Worm (Caenorhabditis elegans) whole organism, L2 larva: ENCODE data around the gene glb-29.

ENCODE experiments used
- aly-2 ChIP-seq: fragments of 150-350 bp; optimal IDR thresholded peaks from 2 replicates; lab custom pipeline; 2014; ENCODE audit warnings: missing biosample characterization, missing genetic modification characterization
- elt-1 ChIP-seq: fragments of 150-350 bp; optimal IDR thresholded peaks from 2 replicates; lab custom pipeline; 2014; ENCODE audit warnings: missing biosample characterization, missing genetic modification characterization
- elt-3 ChIP-seq: sonication (generic microtip); optimal IDR thresholded peaks from 2 replicates; lab custom pipeline; 2017; ENCODE audit warnings: missing biosample characterization, missing genetic modification characterization
- gmeb-1 ChIP-seq: fragments of 150-350 bp; optimal IDR thresholded peaks from 2 replicates; lab custom pipeline; 2014; ENCODE audit warnings: missing biosample characterization, missing genetic modification characterization
- lin-11 ChIP-seq: fragments of 150-350 bp; sonication (generic microtip); optimal IDR thresholded peaks from 2 replicates; lab custom pipeline; 2014; ENCODE audit warnings: missing biosample characterization, missing genetic modification characterization, inconsistent platforms, mixed read lengths
- lin-13 ChIP-seq: fragments of 150-350 bp; optimal IDR thresholded peaks from 2 replicates; lab custom pipeline; 2014; ENCODE audit warnings: missing biosample characterization, missing genetic modification reagents, missing genetic modification characterization
- mbf-1 ChIP-seq: sonication (generic microtip); optimal IDR thresholded peaks from 2 replicates; lab custom pipeline; 2017; ENCODE audit warnings: missing biosample characterization, missing genetic modification characterization
- nhr-11 ChIP-seq: fragments of 150-350 bp; optimal IDR thresholded peaks from 2 replicates; lab custom pipeline; 2014; ENCODE audit warnings: missing biosample characterization, missing genetic modification characterization
- nhr-12 ChIP-seq: fragments of 150-350 bp; optimal IDR thresholded peaks from 2 replicates; lab custom pipeline; 2014; ENCODE audit warnings: missing biosample characterization, missing genetic modification characterization
- unc-62 ChIP-seq: fragments of 150-350 bp; optimal IDR thresholded peaks from 2 replicates; lab custom pipeline; 2014; ENCODE audit warnings: missing biosample characterization, missing genetic modification reagents, missing genetic modification characterization
- ztf-4 ChIP-seq: fragments of 150-350 bp; optimal IDR thresholded peaks from 2 replicates; lab custom pipeline; 2014; ENCODE audit warnings: missing biosample characterization, missing genetic modification characterization

ce11 chrII:12071243-12071642 lies 62.4 kb downstream of the glb-29 start:
- TF ChIP-seq unc-62 (GFP tag; lab: Kevin White, UChicago) (no peak), nhr-12 (no peak), gmeb-1 (tag; lab: Kevin White, UChicago) (no peak), aly-2 (tag; lab: Kevin White, UChicago) (no peak), ztf-4 (tag; lab: Kevin White, UChicago) (no peak), elt-1 (no peak), lin-11 (tag; lab: Kevin White, UChicago) (no peak), lin-13 (GFP tag; lab: Kevin White, UChicago) (no peak), nhr-11 (no peak), mbf-1 (tag; lab: Kevin White, UChicago) (no peak), elt-3 (tag; lab: Kevin White, UChicago) (no peak)
